Worm (Caenorhabditis elegans): ENCODE measurements around the gene kgb-1.

kgb-1 gene

ce11 chrIV:396373-396772 lies 13.5 kb downstream of the kgb-1 start, which contains the start of gene rrp-8 (continued):
- peak in 1 of 3 experiments; percentile 32 for TF ChIP-seq lin-35 (GFP tag; optimal IDR thresholded peaks at IDR 0.05)
- no peak for TF ChIP-seq bed-1 (GFP tag; IDR thresholded peaks at IDR 0.05)
- TF ChIP-seq F22D6.2 (tag; optimal IDR thresholded peaks at IDR 0.05), result no peak
- no peak for TF ChIP-seq cebp-2 (GFP tag; IDR thresholded peaks at IDR 0.05)
- no peak for TF ChIP-seq aptf-3 (GFP tag; IDR thresholded peaks at IDR 0.05)
- peak; percentile 52 for TF ChIP-seq snpc-1.3 (tag; optimal IDR thresholded peaks at IDR 0.05; ENCODE audit: insufficient read depth)
- TF ChIP-seq K12H6.12 (tag; optimal IDR thresholded peaks at IDR 0.05), result no peak
- TF ChIP-seq cebp-1 (GFP tag; IDR thresholded peaks at IDR 0.05), result no peak
- TF ChIP-seq cebp-1 (tag; optimal IDR thresholded peaks at IDR 0.05), result peak; percentile 26
- TF ChIP-seq ekl-4 (GFP tag; IDR thresholded peaks at IDR 0.05), result peak; percentile 61; the same call in 1 of the 2 replicates
- no peak for TF ChIP-seq ets-4 (GFP tag; optimal IDR thresholded peaks at IDR 0.05)
- TF ChIP-seq madf-3 (GFP tag; IDR thresholded peaks at IDR 0.05), result no peak
- TF ChIP-seq atf-7 (tag; optimal IDR thresholded peaks at IDR 0.05), result no peak
- TF ChIP-seq attf-6 (GFP tag; IDR thresholded peaks at IDR 0.05), result no peak
- no peak for TF ChIP-seq lsy-27 (tag; optimal IDR thresholded peaks at IDR 0.05; ENCODE audit: borderline replicate concordance, insufficient read depth)
- TF ChIP-seq mes-4 (tag; optimal IDR thresholded peaks at IDR 0.05), result no peak
- TF ChIP-seq egrh-3 (GFP tag; IDR thresholded peaks at IDR 0.05), result no peak
- TF ChIP-seq aptf-2 (GFP tag; conservative IDR thresholded peaks at IDR 0.05), result no peak
- no peak for TF ChIP-seq attf-5 (GFP tag; optimal IDR thresholded peaks at IDR 0.05)
- no peak for TF ChIP-seq nhr-90 (tag; optimal IDR thresholded peaks at IDR 0.05)
- no peak for TF ChIP-seq B0019.2 (GFP tag; conservative IDR thresholded peaks at IDR 0.05)
- no peak for TF ChIP-seq ama-1 (optimal IDR thresholded peaks at IDR 0.05)
- no peak for TF ChIP-seq ama-1 (GFP tag; optimal IDR thresholded peaks at IDR 0.05)
- no peak for TF ChIP-seq tbp1 (GFP tag; optimal IDR thresholded peaks at IDR 0.05)
- peak; percentile 32 for TF ChIP-seq B0336.3 (GFP tag; IDR thresholded peaks at IDR 0.05)
- TF ChIP-seq him-1 (tag; optimal IDR thresholded peaks at IDR 0.05), result no peak
- TF ChIP-seq ceh-58 (GFP tag; IDR thresholded peaks at IDR 0.05), result no peak
- no peak for TF ChIP-seq unc-130 (GFP tag; optimal IDR thresholded peaks at IDR 0.05)
- TF ChIP-seq K11D2.4 (GFP tag; IDR thresholded peaks at IDR 0.05), result no peak
- no peak for TF ChIP-seq nhr-120 (GFP tag; IDR thresholded peaks at IDR 0.05)
- no peak for TF ChIP-seq ztf-18 (tag; optimal IDR thresholded peaks at IDR 0.05)
- TF ChIP-seq hlh-12 (tag; optimal IDR thresholded peaks at IDR 0.05), result no peak
- no peak for TF ChIP-seq chd-7 (tag; optimal IDR thresholded peaks at IDR 0.05)
- no peak for TF ChIP-seq lin-40 (tag; optimal IDR thresholded peaks at IDR 0.05)
- TF ChIP-seq nfyb-1 (GFP tag; IDR thresholded peaks at IDR 0.05), result 0 out of 2 replicates have a peak, but pooled peaks have one; percentile 43
- TF ChIP-seq sptf-2 (GFP tag; optimal IDR thresholded peaks at IDR 0.05), result no peak
- no peak for TF ChIP-seq hsf-1 (GFP tag; IDR thresholded peaks at IDR 0.05)
- no peak for TF ChIP-seq F49E8.2 (tag; optimal IDR thresholded peaks at IDR 0.05; ENCODE audit: insufficient read depth)
- TF ChIP-seq let-526 (GFP tag; IDR thresholded peaks at IDR 0.05), result no peak
- TF ChIP-seq Y95B8A.8 (GFP tag; IDR thresholded peaks at IDR 0.05), result no peak
- TF ChIP-seq lin-26 (GFP tag; IDR thresholded peaks at IDR 0.05), result no peak
- no peak for TF ChIP-seq somi-1 (GFP tag; optimal IDR thresholded peaks at IDR 0.05)
- no peak for TF ChIP-seq ztf-22 (GFP tag; optimal IDR thresholded peaks at IDR 0.05)
- TF ChIP-seq ZK185.1 (tag; optimal IDR thresholded peaks at IDR 0.05; ENCODE audit: poor library complexity, severe bottlenecking), result no peak
- TF ChIP-seq unc-62 (GFP tag; optimal IDR thresholded peaks at IDR 0.05), result no peak
- TF ChIP-seq ztf-28 (GFP tag; IDR thresholded peaks at IDR 0.05), result no peak
- TF ChIP-seq lin-54 (GFP tag; optimal IDR thresholded peaks at IDR 0.05), result peak; percentile 16
- TF ChIP-seq fkh-3 (tag; optimal IDR thresholded peaks at IDR 0.05), result no peak
- TF ChIP-seq T26A5.8 (tag; optimal IDR thresholded peaks at IDR 0.05), result no peak
- peak; percentile 17; the same call in 1 of the 2 replicates for TF ChIP-seq madf-6 (GFP tag; IDR thresholded peaks at IDR 0.05)

Measured in whole organism, young adult.